Worm (Caenorhabditis elegans): ENCODE measurements around the gene T03F6.4.

Gene T03F6.4

ce11 chrIII:13385850-13386249 is at the start of gene T03F6.4:
Gene T03F6.4 (plus strand): TSS chrIII:13386150.
- no peak for TF ChIP-seq W03F9.2 (tag; optimal IDR thresholded peaks at IDR 0.05)
- TF ChIP-seq dao-5 (tag; optimal IDR thresholded peaks at IDR 0.05): no peak
- no peak for TF ChIP-seq him-1 (tag; optimal IDR thresholded peaks at IDR 0.05)

ce11 chrIII:13339672-13340071 is 46.3 kb upstream of the T03F6.4 start, which contains the start of gene F53A2.3:
Gene F53A2.3 (minus strand): TSS chrIII:13339772.
- TF ChIP-seq him-1 (tag; optimal IDR thresholded peaks at IDR 0.05) (no peak), dao-5 (tag; optimal IDR thresholded peaks at IDR 0.05) (no peak), W03F9.2 (tag; optimal IDR thresholded peaks at IDR 0.05) (no peak)

ce11 chrIII:13340504-13341274 is 45.3 kb upstream of the T03F6.4 start:
- TF ChIP-seq W03F9.2 (tag; optimal IDR thresholded peaks at IDR 0.05) (peak; percentile 25), him-1 (tag; optimal IDR thresholded peaks at IDR 0.05) (no peak), dao-5 (tag; optimal IDR thresholded peaks at IDR 0.05) (no peak)

- no peak for TF ChIP-seq dao-5 (tag; optimal IDR thresholded peaks at IDR 0.05)
- no peak for TF ChIP-seq W03F9.2 (tag; optimal IDR thresholded peaks at IDR 0.05)
- no peak for TF ChIP-seq him-1 (tag; optimal IDR thresholded peaks at IDR 0.05)
Measured at ce11 chrIII:13341275-13341626, 44.7 kb upstream of the T03F6.4 start, which contains the start of gene nud-1. Gene nud-1 (plus strand): TSS chrIII:13341527.

- TF ChIP-seq dao-5 (tag; optimal IDR thresholded peaks at IDR 0.05) (no peak), him-1 (tag; optimal IDR thresholded peaks at IDR 0.05) (no peak), W03F9.2 (tag; optimal IDR thresholded peaks at IDR 0.05) (no peak)
Measured at ce11 chrIII:13342079-13342734, 43.7 kb upstream of the T03F6.4 start, which contains the start of gene dro-1. Gene dro-1 (plus strand): TSS chrIII:13342684.

- TF ChIP-seq W03F9.2 (tag; optimal IDR thresholded peaks at IDR 0.05): no peak
- no peak for TF ChIP-seq him-1 (tag; optimal IDR thresholded peaks at IDR 0.05)
- TF ChIP-seq dao-5 (tag; optimal IDR thresholded peaks at IDR 0.05): no peak
Measured at ce11 chrIII:13343117-13343516, 42.8 kb upstream of the T03F6.4 start, which contains the start of gene ife-1. Gene ife-1 (plus strand): TSS chrIII:13343417.

- no peak for TF ChIP-seq W03F9.2 (tag; optimal IDR thresholded peaks at IDR 0.05)
- no peak for TF ChIP-seq dao-5 (tag; optimal IDR thresholded peaks at IDR 0.05)
- TF ChIP-seq him-1 (tag; optimal IDR thresholded peaks at IDR 0.05): no peak
Measured at ce11 chrIII:13343562-13344139, 42.3 kb upstream of the T03F6.4 start.

ce11 chrIII:13344538-13345136 is 41.3 kb upstream of the T03F6.4 start, which contains the start of gene acaa-2:
Gene acaa-2 (plus strand): TSS chrIII:13344937.
- TF ChIP-seq W03F9.2 (tag; optimal IDR thresholded peaks at IDR 0.05): peak; percentile 10
- TF ChIP-seq him-1 (tag; optimal IDR thresholded peaks at IDR 0.05): no peak
- TF ChIP-seq dao-5 (tag; optimal IDR thresholded peaks at IDR 0.05): peak; percentile 27

ce11 chrIII:13346785-13347184 is 39.2 kb upstream of the T03F6.4 start, which contains the start of gene mtm-6:
Gene mtm-6 (plus strand): TSS chrIII:13347085.
- TF ChIP-seq W03F9.2 (tag; optimal IDR thresholded peaks at IDR 0.05) (no peak), dao-5 (tag; optimal IDR thresholded peaks at IDR 0.05) (no peak), him-1 (tag; optimal IDR thresholded peaks at IDR 0.05) (no peak)

ce11 chrIII:13347782-13348327 is 38.1 kb upstream of the T03F6.4 start:
- TF ChIP-seq W03F9.2 (tag; optimal IDR thresholded peaks at IDR 0.05) (no peak), him-1 (tag; optimal IDR thresholded peaks at IDR 0.05) (no peak), dao-5 (tag; optimal IDR thresholded peaks at IDR 0.05) (no peak)

- TF ChIP-seq him-1 (tag; optimal IDR thresholded peaks at IDR 0.05): no peak
- TF ChIP-seq W03F9.2 (tag; optimal IDR thresholded peaks at IDR 0.05): no peak
- TF ChIP-seq dao-5 (tag; optimal IDR thresholded peaks at IDR 0.05): no peak
Measured at ce11 chrIII:13348891-13349290, 37.1 kb upstream of the T03F6.4 start.

- TF ChIP-seq W03F9.2 (tag; optimal IDR thresholded peaks at IDR 0.05): no peak
- no peak for TF ChIP-seq dao-5 (tag; optimal IDR thresholded peaks at IDR 0.05)
- no peak for TF ChIP-seq him-1 (tag; optimal IDR thresholded peaks at IDR 0.05)
Measured at ce11 chrIII:13350964-13351363, 35.0 kb upstream of the T03F6.4 start.

ce11 chrIII:13359256-13359655 is 26.7 kb upstream of the T03F6.4 start, which contains the start of gene F53A2.9:
Gene F53A2.9 (minus strand): TSS chrIII:13359356.
- no peak for TF ChIP-seq him-1 (tag; optimal IDR thresholded peaks at IDR 0.05)
- TF ChIP-seq W03F9.2 (tag; optimal IDR thresholded peaks at IDR 0.05): no peak
- TF ChIP-seq dao-5 (tag; optimal IDR thresholded peaks at IDR 0.05): no peak
